Worm (Caenorhabditis elegans): ENCODE measurements around the gene F13E9.13.
A peak's percentile ranks its signal among the peaks of the same experiment; 100 is the strongest.

The F13E9.13 gene

DNA sequence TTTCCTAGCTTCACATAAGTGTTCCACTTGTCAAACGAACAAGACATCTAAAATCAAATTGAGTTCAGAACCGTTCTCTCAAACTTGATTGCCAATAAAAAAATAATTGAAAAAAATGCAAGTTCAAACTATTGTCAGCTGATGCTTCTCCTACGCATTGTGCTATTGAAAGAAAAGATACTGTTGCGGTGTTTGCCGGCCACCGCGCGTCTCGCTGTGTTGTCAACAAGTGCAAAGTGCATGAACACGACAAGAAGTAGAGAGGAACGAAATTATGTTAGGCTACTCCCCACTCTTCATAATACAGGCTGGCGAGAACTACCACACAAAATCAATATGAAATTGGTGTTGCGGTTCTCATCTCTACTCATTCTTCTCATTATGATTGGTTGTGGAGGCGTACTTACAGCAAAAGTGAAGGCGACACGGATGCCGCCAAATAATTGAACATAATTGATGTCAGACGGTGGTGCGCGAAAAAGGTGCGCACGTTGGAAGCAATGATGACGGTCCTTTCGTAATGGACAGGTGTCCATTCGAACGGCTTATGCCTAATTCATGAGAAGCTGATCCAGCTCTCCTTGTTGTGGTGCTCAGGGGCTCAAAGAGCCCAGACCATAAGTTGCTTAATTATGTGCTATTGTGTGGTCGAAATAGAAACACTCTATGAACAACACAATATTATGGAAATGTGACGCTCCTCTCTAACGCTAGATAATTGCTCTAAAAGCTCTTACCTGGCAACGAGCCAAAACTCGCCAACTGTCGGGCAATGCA is 13.8 kb upstream of the F13E9.13 start:
- TF ChIP-seq efl-1 (optimal IDR thresholded peaks at IDR 0.05): no peak
- peak in 1 of 2 experiments; percentile 59 for TF ChIP-seq efl-1 (GFP tag; optimal IDR thresholded peaks at IDR 0.05 in 1 of 2)
- no peak for TF ChIP-seq elt-3 (tag; optimal IDR thresholded peaks at IDR 0.05)

DNA sequence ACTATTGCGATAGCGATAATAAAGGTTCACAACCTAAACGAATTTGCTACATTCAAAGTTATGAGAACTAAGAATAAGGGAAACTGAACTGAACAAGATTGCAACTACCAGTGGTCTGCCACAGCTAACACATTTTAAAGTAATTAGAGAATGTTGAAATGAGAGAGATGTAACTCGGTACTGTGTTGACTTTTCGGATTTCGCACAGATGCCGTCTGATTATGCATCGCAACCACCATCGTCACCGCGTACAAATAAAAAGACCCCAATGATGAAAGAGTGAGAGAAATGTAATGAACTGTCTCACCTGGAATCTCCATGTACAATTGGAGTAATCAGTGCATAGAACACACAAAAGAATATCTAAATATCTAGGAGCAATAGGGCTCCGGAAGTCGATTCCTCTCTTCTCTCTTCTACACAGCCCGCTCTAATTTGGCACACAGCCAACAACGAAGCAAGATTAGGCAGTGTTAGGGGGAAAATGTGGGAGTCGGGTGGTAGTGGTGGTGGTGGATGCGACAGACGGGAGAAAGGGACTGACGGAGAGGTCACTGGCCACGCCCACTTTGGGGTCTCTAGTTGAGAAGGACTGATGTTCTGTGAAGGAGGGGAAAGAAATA is 12.6 kb upstream of the F13E9.13 start, which contains the start of gene F13E9.11:
F13E9.11 (minus strand) TSS at position 507 of the 623 bp plus-strand sequence.
- TF ChIP-seq egl-13 (tag; optimal IDR thresholded peaks at IDR 0.05) (no peak), sptf-1 (tag; optimal IDR thresholded peaks at IDR 0.05) (no peak), nhr-19 (GFP tag; conservative IDR thresholded peaks at IDR 0.05) (no peak), efl-3 (GFP tag; optimal IDR thresholded peaks at IDR 0.05) (no peak), nhr-11 (tag; optimal IDR thresholded peaks at IDR 0.05) (no peak), lin-14 (GFP tag; optimal IDR thresholded peaks at IDR 0.05) (peak; percentile 74), aha-1 (tag; optimal IDR thresholded peaks at IDR 0.05) (no peak), pax-3 (tag; optimal IDR thresholded peaks at IDR 0.05) (no peak), rnt-1 (tag; optimal IDR thresholded peaks at IDR 0.05) (peak; percentile 4), ceh-82 (tag; optimal IDR thresholded peaks at IDR 0.05) (peak in 1 of 3 experiments; percentile 43), nhr-77 (tag; optimal IDR thresholded peaks at IDR 0.05) (no peak), fkh-4 (tag; optimal IDR thresholded peaks at IDR 0.05; ENCODE audit: borderline replicate concordance) (no peak), nhr-47 (tag; optimal IDR thresholded peaks at IDR 0.05) (peak; percentile 2), lin-13 (GFP tag; optimal IDR thresholded peaks at IDR 0.05) (no peak), nhr-28 (tag; optimal IDR thresholded peaks at IDR 0.05) (no peak), tbx-2 (tag; optimal IDR thresholded peaks at IDR 0.05) (peak; percentile 15), mdl-1 (tag; optimal IDR thresholded peaks at IDR 0.05) (no peak), lin-39 (tag; optimal IDR thresholded peaks at IDR 0.05) (no peak), unc-62 (GFP tag; optimal IDR thresholded peaks at IDR 0.05) (no peak)

DNA sequence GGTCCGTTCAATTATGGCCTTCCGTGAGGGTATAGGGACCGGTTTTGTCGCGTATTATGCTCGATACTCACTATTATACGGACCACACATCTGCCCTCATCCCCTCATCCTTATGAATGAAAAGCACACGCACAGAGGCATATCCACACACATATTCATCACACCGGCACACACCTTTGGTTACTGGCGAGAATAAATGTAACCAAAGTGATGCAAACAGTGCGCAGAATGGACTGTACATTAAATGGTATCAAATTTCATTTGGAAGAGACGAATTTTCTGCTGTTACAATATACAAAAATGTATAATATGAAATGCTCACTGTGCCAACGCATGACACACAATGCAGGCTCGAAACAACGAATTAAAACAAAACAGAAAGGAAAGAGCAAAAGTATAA is 11.7 kb upstream of the F13E9.13 start:
- TF ChIP-seq mep-1 (tag; optimal IDR thresholded peaks at IDR 0.05) (no peak), nhr-47 (tag; optimal IDR thresholded peaks at IDR 0.05) (no peak), vab-15 (tag; optimal IDR thresholded peaks at IDR 0.05) (no peak), ces-1 (GFP tag; optimal IDR thresholded peaks at IDR 0.05) (no peak), hlh-17 (GFP tag; optimal IDR thresholded peaks at IDR 0.05; ENCODE audit: borderline replicate concordance) (no peak), zag-1 (tag; optimal IDR thresholded peaks at IDR 0.05) (no peak)

DNA sequence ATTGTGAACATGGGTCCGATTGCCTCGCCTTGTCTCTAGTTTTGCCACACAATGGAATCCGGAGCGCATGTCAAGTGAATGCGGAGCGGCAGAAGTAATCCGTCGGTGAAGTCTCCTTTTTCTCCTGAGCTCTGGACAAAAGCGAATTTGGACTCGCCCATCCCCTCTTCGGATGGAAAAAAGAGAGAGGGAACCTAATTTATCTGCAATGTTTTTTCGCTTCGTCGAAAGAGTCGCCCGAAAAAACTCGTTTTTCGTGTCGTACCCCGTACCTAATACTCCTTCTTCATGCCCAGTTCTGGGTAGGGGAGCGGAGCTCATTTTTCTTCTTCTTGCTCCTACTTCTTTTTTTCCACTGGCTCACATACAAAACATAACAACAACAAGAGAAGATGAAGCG is 11.2 kb upstream of the F13E9.13 start:
- TF ChIP-seq egl-13 (tag; optimal IDR thresholded peaks at IDR 0.05) (no peak), xbp-1 (tag; optimal IDR thresholded peaks at IDR 0.05) (no peak), nhr-28 (tag; optimal IDR thresholded peaks at IDR 0.05) (no peak), lin-15B (tag; optimal IDR thresholded peaks at IDR 0.05) (no peak), irx-1 (tag; optimal IDR thresholded peaks at IDR 0.05) (no peak), nhr-76 (tag; optimal IDR thresholded peaks at IDR 0.05) (no peak), lin-14 (GFP tag; optimal IDR thresholded peaks at IDR 0.05) (peak; percentile 54), unc-130 (tag; optimal IDR thresholded peaks at IDR 0.05) (no peak), efl-1 (optimal IDR thresholded peaks at IDR 0.05) (no peak), efl-1 (GFP tag; optimal IDR thresholded peaks at IDR 0.05 in 1 of 2) (peak in 1 of 2 experiments; percentile 44), aly-2 (tag; optimal IDR thresholded peaks at IDR 0.05) (no peak), unc-62 (GFP tag; optimal IDR thresholded peaks at IDR 0.05) (no peak)

DNA sequence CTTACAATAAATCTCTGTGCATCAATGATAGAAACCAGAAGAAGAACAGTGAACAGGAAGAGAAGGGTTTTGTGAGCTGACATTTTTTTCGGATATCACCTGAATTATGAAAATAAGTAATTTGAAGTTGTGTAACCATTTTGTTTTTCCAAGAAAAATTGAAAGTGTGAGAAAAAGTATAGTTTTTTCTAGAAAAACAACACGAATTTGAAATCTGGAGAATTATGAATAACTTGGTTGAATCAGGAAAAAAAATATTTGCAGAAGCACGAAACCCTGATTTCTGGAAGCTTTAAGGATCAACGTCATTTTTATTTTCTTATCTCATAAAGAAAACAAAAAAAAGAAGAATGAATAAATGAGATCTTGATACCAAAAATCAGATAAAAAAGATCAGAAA is 6.8 kb upstream of the F13E9.13 start, which contains the start of gene F13E9.12:
F13E9.12 (minus strand) TSS at position 101 of the 400 bp plus-strand sequence.
- TF ChIP-seq rnt-1 (tag; optimal IDR thresholded peaks at IDR 0.05): no peak
- TF ChIP-seq nhr-71 (tag; optimal IDR thresholded peaks at IDR 0.05): no peak
- TF ChIP-seq dpl-1 (GFP tag; optimal IDR thresholded peaks at IDR 0.05): no peak
- TF ChIP-seq hpl-2 (GFP tag; optimal IDR thresholded peaks at IDR 0.05): no peak
- no peak for TF ChIP-seq C04F5.9 (tag; optimal IDR thresholded peaks at IDR 0.05)
- TF ChIP-seq lin-13 (GFP tag; optimal IDR thresholded peaks at IDR 0.05): no peak
- TF ChIP-seq egl-13 (tag; optimal IDR thresholded peaks at IDR 0.05): no peak
- TF ChIP-seq hlh-4 (tag; optimal IDR thresholded peaks at IDR 0.05): no peak
